Worm (Caenorhabditis elegans) whole organism, L4 larva: ENCODE measurements around the gene T28A8.5.

Experiments
- F26F4.8 ChIP-seq: fragments of 200-800 bp; sonication (Bioruptor generic); conservative IDR thresholded peaks from 2 replicates; pipeline ENCODE4 v1.3.6; 2022; ENCODE audit warnings: missing genetic modification characterization, missing compliant biosample characterization
- T20F7.1 ChIP-seq: fragments of 200-800 bp; sonication (Bioruptor generic); optimal IDR thresholded peaks from 2 replicates; lab custom pipeline; 2018; ENCODE audit warnings: mild to moderate bottlenecking, missing genetic modification characterization, missing compliant biosample characterization
- T26A8.4 ChIP-seq: fragments of 200-800 bp; sonication (Bioruptor generic); IDR thresholded peaks from 2 replicates; pipeline ENCODE4 v1.3.6; 2022; ENCODE audit warnings: missing genetic modification characterization, missing compliant biosample characterization
- Y48G9A.11 ChIP-seq: fragments of 200-800 bp; sonication (Bioruptor generic); IDR thresholded peaks from 2 replicates; pipeline ENCODE4 v1.3.6; 2022; ENCODE audit warnings: missing genetic modification reagents, missing genetic modification characterization, missing compliant biosample characterization
- ZK337.2 ChIP-seq: fragments of 200-800 bp; sonication (Bioruptor generic); IDR thresholded peaks from 2 replicates; pipeline ENCODE4 v1.3.6; 2022; ENCODE audit warnings: missing genetic modification reagents, missing genetic modification characterization, missing compliant biosample characterization
- aha-1 ChIP-seq: fragments of 150-350 bp; peaks from one replicate; lab custom pipeline; 2014; ENCODE audit warnings: missing biosample characterization, missing genetic modification characterization
- arid-1 ChIP-seq: fragments of 200-800 bp; sonication (Bioruptor generic); conservative IDR thresholded peaks from 2 replicates; pipeline ENCODE4 v1.3.6; 2022; ENCODE audit warnings: missing genetic modification reagents, missing genetic modification characterization, missing compliant biosample characterization
- ceh-62 ChIP-seq: sonication (generic microtip); optimal IDR thresholded peaks from 2 replicates; lab custom pipeline; 2017; ENCODE audit warnings: missing biosample characterization, missing genetic modification characterization
- ces-1 ChIP-seq: fragments of 150-350 bp; sonication (generic microtip); optimal IDR thresholded peaks from 4 replicates; lab custom pipeline; 2014; ENCODE audit warnings: missing biosample characterization, missing genetic modification reagents, missing genetic modification characterization
- cey-2 ChIP-seq: sonication (generic microtip); optimal IDR thresholded peaks from 3 replicates; lab custom pipeline; 2017; ENCODE audit warnings: missing genetic modification characterization, mild to moderate bottlenecking, missing compliant biosample characterization, antibody characterized with exemption, borderline replicate concordance; ENCODE audit not compliant: insufficient read depth
- daf-16 ChIP-seq, 3 experiments: sonication (generic microtip); optimal IDR thresholded peaks; 2 replicates each; lab custom pipeline; 2016 to 2017; ENCODE audit warnings: missing genetic modification characterization in 3 of 3, missing genetic modification reagents in 3 of 3, mild to moderate bottlenecking in 2 of 3, missing compliant biosample characterization in 2 of 3, missing biosample characterization in 1 of 3, moderate library complexity in 1 of 3
- dve-1 ChIP-seq: sonication (generic microtip); optimal IDR thresholded peaks from 2 replicates; lab custom pipeline; 2017; ENCODE audit warnings: antibody characterized with exemption, mild to moderate bottlenecking, missing genetic modification characterization, missing compliant biosample characterization; ENCODE audit not compliant: insufficient read depth
- egl-43 ChIP-seq: fragments of 200-800 bp; sonication (Bioruptor generic); IDR thresholded peaks from 2 replicates; pipeline ENCODE4 v1.3.6; 2022; ENCODE audit warnings: missing genetic modification reagents, missing genetic modification characterization, missing compliant biosample characterization
- hif-1 ChIP-seq, 2 experiments: sonication (generic microtip); optimal IDR thresholded peaks; 2 replicates each; lab custom pipeline; 2016 to 2017; ENCODE audit warnings: missing compliant biosample characterization in 2 of 2, missing genetic modification characterization in 2 of 2, missing genetic modification reagents in 2 of 2, missing genotype in 2 of 2, mild to moderate bottlenecking in 1 of 2
- hlh-11 ChIP-seq: fragments of 200-800 bp; sonication (Bioruptor generic); optimal IDR thresholded peaks from 2 replicates; lab custom pipeline; 2018; ENCODE audit warnings: mild to moderate bottlenecking, missing genetic modification characterization, missing compliant biosample characterization
- hlh-30 ChIP-seq: sonication (generic microtip); optimal IDR thresholded peaks from 2 replicates; lab custom pipeline; 2017; ENCODE audit warnings: antibody characterized with exemption, mild to moderate bottlenecking, missing genetic modification characterization, missing compliant biosample characterization; ENCODE audit not compliant: insufficient read depth
- lin-1 ChIP-seq: fragments of 200-800 bp; sonication (Bioruptor generic); IDR thresholded peaks from 2 replicates; pipeline ENCODE4 v1.3.6; 2022; ENCODE audit warnings: missing genetic modification reagents, missing genetic modification characterization, missing compliant biosample characterization
- lin-13 ChIP-seq: fragments of 150-350 bp; optimal IDR thresholded peaks from 2 replicates; lab custom pipeline; 2014; ENCODE audit warnings: missing biosample characterization, missing genetic modification reagents, missing genetic modification characterization
- lin-38 ChIP-seq: fragments of 200-800 bp; sonication (Bioruptor generic); IDR thresholded peaks from 2 replicates; pipeline ENCODE4 v1.3.6; 2022; ENCODE audit warnings: missing genetic modification reagents, missing genetic modification characterization, missing compliant biosample characterization
- lir-3 ChIP-seq: sonication (generic microtip); optimal IDR thresholded peaks from 2 replicates; lab custom pipeline; 2016; ENCODE audit warnings: mild to moderate bottlenecking, missing genetic modification characterization, missing compliant biosample characterization
- lsy-2 ChIP-seq, 2 experiments: fragments of 150-350 bp in 1 of 2; sonication (generic microtip) in 1 of 2; optimal IDR thresholded peaks; 2 replicates each; lab custom pipeline; 2014 to 2017; ENCODE audit warnings: missing biosample characterization in 2 of 2, missing genetic modification characterization in 2 of 2
- madf-9 ChIP-seq: fragments of 200-800 bp; sonication (Bioruptor generic); conservative IDR thresholded peaks from 2 replicates; pipeline ENCODE4 v1.3.6; 2022; ENCODE audit warnings: missing genetic modification reagents, missing genetic modification characterization, missing compliant biosample characterization
- mes-2 ChIP-seq: sonication (generic microtip); optimal IDR thresholded peaks from 2 replicates; lab custom pipeline; 2016; ENCODE audit warnings: missing genotype, mild to moderate bottlenecking, missing genetic modification characterization, missing compliant biosample characterization; ENCODE audit not compliant: poor library complexity, severe bottlenecking
- nhr-11 ChIP-seq: fragments of 150-350 bp; optimal IDR thresholded peaks from 2 replicates; lab custom pipeline; 2014; ENCODE audit warnings: missing biosample characterization, missing genetic modification characterization
- nhr-237 ChIP-seq: sonication (generic microtip); optimal IDR thresholded peaks from 2 replicates; lab custom pipeline; 2017; ENCODE audit warnings: missing biosample characterization, missing genetic modification characterization
- nhr-25 ChIP-seq: sonication (generic microtip); optimal IDR thresholded peaks from 2 replicates; lab custom pipeline; 2017; ENCODE audit warnings: missing genetic modification characterization, mild to moderate bottlenecking, missing compliant biosample characterization, antibody characterized with exemption, moderate library complexity, borderline replicate concordance; ENCODE audit not compliant: insufficient read depth
- nhr-28 ChIP-seq: fragments of 150-350 bp; optimal IDR thresholded peaks from 2 replicates; lab custom pipeline; 2014; ENCODE audit warnings: missing biosample characterization, missing genetic modification characterization
- pha-4 ChIP-seq, 2 experiments: fragments of 150-350 bp in 1 of 2; fragments of 200-800 bp in 1 of 2; sonication (Bioruptor generic) in 1 of 2; IDR thresholded peaks in 1 of 2; optimal IDR thresholded peaks in 1 of 2; 2 replicates each; pipeline versions ENCODE4 v1.3.6 to Lab custom; 2014 to 2022; ENCODE audit warnings: missing genetic modification characterization in 2 of 2, missing genetic modification reagents in 2 of 2, missing biosample characterization in 1 of 2, missing compliant biosample characterization in 1 of 2
- php-3 ChIP-seq: fragments of 200-800 bp; sonication (Bioruptor generic); IDR thresholded peaks from 2 replicates; pipeline ENCODE4 v1.3.6; 2022; ENCODE audit warnings: missing genetic modification reagents, missing genetic modification characterization, missing compliant biosample characterization
- rbr-2 ChIP-seq: sonication (generic microtip); optimal IDR thresholded peaks from 2 replicates; lab custom pipeline; 2016; ENCODE audit warnings: missing genotype, missing genetic modification characterization, missing compliant biosample characterization
- sdz-12 ChIP-seq: fragments of 200-800 bp; sonication (Bioruptor generic); optimal IDR thresholded peaks from 2 replicates; lab custom pipeline; 2018; ENCODE audit warnings: mild to moderate bottlenecking, missing genetic modification characterization, missing compliant biosample characterization
- set-16 ChIP-seq: fragments of 200-800 bp; sonication (Bioruptor generic); IDR thresholded peaks from 2 replicates; pipeline ENCODE4 v1.3.6; 2022; ENCODE audit warnings: missing genetic modification reagents, missing genetic modification characterization, missing compliant biosample characterization
- unc-130 ChIP-seq: sonication (generic microtip); optimal IDR thresholded peaks from 2 replicates; lab custom pipeline; 2016; ENCODE audit warnings: missing genetic modification reagents, missing genetic modification characterization, missing compliant biosample characterization
- unc-62 ChIP-seq, 3 experiments: fragments of 150-350 bp in 1 of 3; sonication (generic microtip); optimal IDR thresholded peaks in 2 of 3; peaks in 1 of 3; 1 replicate in 1 of 3; 2 replicates in 2 of 3; lab custom pipeline; 2014 to 2017; ENCODE audit warnings: missing biosample characterization in 3 of 3, missing genetic modification characterization in 3 of 3, missing genetic modification reagents in 3 of 3, missing genotype in 1 of 3
- vab-7 ChIP-seq: fragments of 200-800 bp; sonication (Bioruptor generic); IDR thresholded peaks from 2 replicates; pipeline ENCODE4 v1.3.6; 2022; ENCODE audit warnings: missing genetic modification reagents, missing genetic modification characterization, missing compliant biosample characterization
- zfp-2 ChIP-seq: sonication (generic microtip); optimal IDR thresholded peaks from 2 replicates; lab custom pipeline; 2016; ENCODE audit warnings: mild to moderate bottlenecking, missing genetic modification characterization, missing compliant biosample characterization
- zip-11 ChIP-seq: fragments of 200-800 bp; sonication (Bioruptor generic); IDR thresholded peaks from 2 replicates; pipeline ENCODE4 v1.3.6; 2022; ENCODE audit warnings: missing genetic modification characterization, missing compliant biosample characterization
- zip-2 ChIP-seq: fragments of 150-350 bp; optimal IDR thresholded peaks from 2 replicates; lab custom pipeline; 2014; ENCODE audit warnings: missing biosample characterization, missing genetic modification characterization
- ztf-11 ChIP-seq: fragments of 150-350 bp; optimal IDR thresholded peaks from 2 replicates; lab custom pipeline; 2014; ENCODE audit warnings: missing biosample characterization, missing genetic modification characterization

Gene T28A8.5

ce11 chrIII:13530017-13530416 lies 28.6 kb downstream of the T28A8.5 start (continued):
- TF ChIP-seq ceh-62 (no peak), lsy-2 (tag; optimal IDR thresholded peaks at IDR 0.05; lab: Kevin White, UChicago) (peak in 1 of 2 experiments; percentile 59), rbr-2 (tag; lab: Kevin White, UChicago) (peak; percentile 49), arid-1 (GFP tag; lab: Robert Waterston, UW) (no peak), lin-1 (GFP tag; lab: Robert Waterston, UW) (no peak), lin-13 (peak; percentile 53), vab-7 (GFP tag; lab: Robert Waterston, UW) (no peak; the same call in 1 of the 2 replicates), ztf-11 (tag; lab: Kevin White, UChicago) (no peak), F26F4.8 (GFP tag; lab: Robert Waterston, UW) (no peak), ces-1 (GFP tag; lab: Kevin White, UChicago) (no peak), zip-11 (GFP tag; lab: Robert Waterston, UW) (no peak)

- TF ChIP-seq daf-16 (GFP tag; optimal IDR thresholded peaks at IDR 0.05; lab: Kevin White, UChicago) = no peak
- TF ChIP-seq daf-16 (tag; optimal IDR thresholded peaks at IDR 0.05; lab: Kevin White, UChicago) = peak; percentile 37
- peak; percentile 3 for TF ChIP-seq dve-1 (tag; lab: Kevin White, UChicago)
- TF ChIP-seq aha-1 (tag; lab: Kevin White, UChicago) = peak; percentile 68
- TF ChIP-seq arid-1 (GFP tag; lab: Robert Waterston, UW) = no peak
Measured at ce11 chrIII:13530838-13531237, 29.4 kb downstream of the T28A8.5 start.

- no peak for TF ChIP-seq pha-4 (GFP tag; IDR thresholded peaks at IDR 0.05; lab: Robert Waterston, UW)
- TF ChIP-seq pha-4 (tag; optimal IDR thresholded peaks at IDR 0.05; lab: Kevin White, UChicago) = no peak
- TF ChIP-seq sdz-12 (GFP tag; lab: Kevin White, UChicago) = no peak
- TF ChIP-seq T20F7.1 = no peak
- TF ChIP-seq set-16 = 0 out of 2 replicates have a peak, but pooled peaks have one; percentile 9
- TF ChIP-seq Y48G9A.11 (GFP tag; lab: Robert Waterston, UW) = no peak
- TF ChIP-seq unc-62 (GFP tag; optimal IDR thresholded peaks at IDR 0.05 in 1 of 2; lab: Kevin White, UChicago) = peak in 1 of 2 experiments; percentile 18
- TF ChIP-seq unc-62 (tag; optimal IDR thresholded peaks at IDR 0.05; lab: Kevin White, UChicago) = no peak
- TF ChIP-seq lir-3 (tag; lab: Kevin White, UChicago) = no peak
- peak; percentile 2 for TF ChIP-seq hlh-11 (tag; lab: Kevin White, UChicago)
- TF ChIP-seq lin-13 = no peak
- no peak for TF ChIP-seq madf-9 (GFP tag; lab: Robert Waterston, UW)
- TF ChIP-seq vab-7 (GFP tag; lab: Robert Waterston, UW) = no peak
- peak; percentile 6 for TF ChIP-seq nhr-28 (tag; lab: Kevin White, UChicago)
- TF ChIP-seq ZK337.2 (GFP tag; lab: Robert Waterston, UW) = no peak
- no peak for TF ChIP-seq hif-1 (tag; optimal IDR thresholded peaks at IDR 0.05; lab: Kevin White, UChicago)
- no peak for TF ChIP-seq lin-1 (GFP tag; lab: Robert Waterston, UW)
- no peak for TF ChIP-seq nhr-25
- TF ChIP-seq dve-1 (tag; lab: Kevin White, UChicago) = no peak
- TF ChIP-seq hlh-30 (tag; lab: Kevin White, UChicago) = no peak
- peak; percentile 41 for TF ChIP-seq lin-38 (GFP tag; lab: Robert Waterston, UW)
- no peak for TF ChIP-seq zfp-2 (tag; lab: Kevin White, UChicago)
- peak; percentile 21 for TF ChIP-seq mes-2
- TF ChIP-seq egl-43 (GFP tag; lab: Robert Waterston, UW) = no peak
- no peak for TF ChIP-seq T26A8.4 (GFP tag; lab: Robert Waterston, UW)
- no peak for TF ChIP-seq nhr-11 (tag; lab: Kevin White, UChicago)
- TF ChIP-seq php-3 (GFP tag; lab: Robert Waterston, UW) = no peak
- no peak for TF ChIP-seq unc-130 (GFP tag; lab: Kevin White, UChicago)
- TF ChIP-seq nhr-237 = no peak
- no peak for TF ChIP-seq cey-2
- TF ChIP-seq zip-2 (tag; lab: Kevin White, UChicago) = no peak
Measured at ce11 chrIII:13534704-13535103, 33.3 kb downstream of the T28A8.5 start.
